Worm (Caenorhabditis elegans): ENCODE measurements around the gene fbf-1.

fbf-1 gene

ce11 chrII:6050120-6050519 is 30.5 kb downstream of the fbf-1 start, which contains the start of gene gldc-1 (continued):
- no peak for TF ChIP-seq lin-39 (tag; optimal IDR thresholded peaks at IDR 0.05)
- no peak for TF ChIP-seq hlh-11 (tag; optimal IDR thresholded peaks at IDR 0.05)
- TF ChIP-seq daf-16 (GFP tag; optimal IDR thresholded peaks at IDR 0.05), result no peak
- peak; percentile 29 for TF ChIP-seq daf-16 (tag; optimal IDR thresholded peaks at IDR 0.05)
- TF ChIP-seq lin-13 (GFP tag; optimal IDR thresholded peaks at IDR 0.05), result no peak
- no peak for TF ChIP-seq set-16 (GFP tag; IDR thresholded peaks at IDR 0.05)
- no peak for TF ChIP-seq rbr-2 (tag; optimal IDR thresholded peaks at IDR 0.05)

ce11 chrII:6049546-6049945 is 31.1 kb downstream of the fbf-1 start:
- TF ChIP-seq lin-38 (GFP tag; IDR thresholded peaks at IDR 0.05) (no peak; the same call in 1 of the 2 replicates), D1046.2 (GFP tag; IDR thresholded peaks at IDR 0.05) (no peak), nhr-28 (tag; optimal IDR thresholded peaks at IDR 0.05) (peak; percentile 82), nhr-48 (tag; optimal IDR thresholded peaks at IDR 0.05) (peak; percentile 26), saeg-2 (GFP tag; IDR thresholded peaks at IDR 0.05) (no peak), pqm-1 (tag; optimal IDR thresholded peaks at IDR 0.05) (peak; percentile 83), snpc-4 (tag; optimal IDR thresholded peaks at IDR 0.05) (no peak), fos-1 (tag; optimal IDR thresholded peaks at IDR 0.05) (no peak), lir-3 (tag; optimal IDR thresholded peaks at IDR 0.05) (no peak), F44E2.7 (GFP tag; IDR thresholded peaks at IDR 0.05) (no peak), daf-16 (GFP tag; optimal IDR thresholded peaks at IDR 0.05) (no peak), daf-16 (tag; optimal IDR thresholded peaks at IDR 0.05) (peak; percentile 39), nhr-10 (tag; optimal IDR thresholded peaks at IDR 0.05) (peak; percentile 22), egl-27 (tag; optimal IDR thresholded peaks at IDR 0.05) (no peak), aly-2 (tag; optimal IDR thresholded peaks at IDR 0.05) (no peak), lin-1 (GFP tag; IDR thresholded peaks at IDR 0.05) (0 out of 2 replicates have a peak, but pooled peaks have one; percentile 38), lsy-2 (tag; optimal IDR thresholded peaks at IDR 0.05) (peak in 1 of 2 experiments; percentile 8), php-3 (GFP tag; IDR thresholded peaks at IDR 0.05) (peak; percentile 54; the same call in 1 of the 2 replicates), zip-11 (GFP tag; IDR thresholded peaks at IDR 0.05) (no peak), arid-1 (GFP tag; conservative IDR thresholded peaks at IDR 0.05) (no peak), zfp-3 (GFP tag; conservative IDR thresholded peaks at IDR 0.05) (no peak), F10B5.3 (tag; optimal IDR thresholded peaks at IDR 0.05) (no peak), nhr-77 (tag; optimal IDR thresholded peaks at IDR 0.05) (peak; percentile 31), Y48G9A.11 (GFP tag; IDR thresholded peaks at IDR 0.05) (no peak), hlh-11 (tag; optimal IDR thresholded peaks at IDR 0.05) (peak; percentile 62), F49E8.2 (tag; optimal IDR thresholded peaks at IDR 0.05; ENCODE audit: borderline replicate concordance) (no peak), mes-2 (tag; optimal IDR thresholded peaks at IDR 0.05; ENCODE audit: poor library complexity, severe bottlenecking) (peak; percentile 5), dve-1 (tag; optimal IDR thresholded peaks at IDR 0.05; ENCODE audit: insufficient read depth) (peak; percentile 73), tra-1 (GFP tag; IDR thresholded peaks at IDR 0.05) (no peak), sdz-12 (GFP tag; optimal IDR thresholded peaks at IDR 0.05) (no peak), dmd-6 (GFP tag; IDR thresholded peaks at IDR 0.05) (peak; percentile 71), T26A8.4 (GFP tag; IDR thresholded peaks at IDR 0.05) (no peak)

ce11 chrII:6047639-6048159 is 32.9 kb downstream of the fbf-1 start, which contains the start of the genes R12C12.6 and ran-5:
Gene R12C12.6, minus strand, starts transcription at chrII:6047867.
Gene ran-5, plus strand, starts transcription at chrII:6048109.
- TF ChIP-seq zfp-3 (GFP tag; conservative IDR thresholded peaks at IDR 0.05) (no peak), ceh-32 (tag; optimal IDR thresholded peaks at IDR 0.05; ENCODE audit: poor library complexity) (no peak), dmd-9 (GFP tag; IDR thresholded peaks at IDR 0.05) (peak; percentile 76), mep-1 (tag; optimal IDR thresholded peaks at IDR 0.05) (peak; percentile 87), nhr-41 (GFP tag; IDR thresholded peaks at IDR 0.05) (no peak), lin-1 (GFP tag; IDR thresholded peaks at IDR 0.05) (no peak), unc-130 (GFP tag; optimal IDR thresholded peaks at IDR 0.05) (peak; percentile 42), lin-29 (GFP tag; IDR thresholded peaks at IDR 0.05) (0 out of 2 replicates have a peak, but pooled peaks have one; percentile 34), aly-2 (tag; optimal IDR thresholded peaks at IDR 0.05) (no peak), Y75B8A.6 (GFP tag; IDR thresholded peaks at IDR 0.05) (no peak), T20F7.1 (GFP tag; optimal IDR thresholded peaks at IDR 0.05) (peak; percentile 79), ceh-28 (tag; optimal IDR thresholded peaks at IDR 0.05) (no peak), zip-11 (GFP tag; IDR thresholded peaks at IDR 0.05) (no peak), snpc-1.2 (GFP tag; IDR thresholded peaks at IDR 0.05) (no peak), ZK337.2 (GFP tag; IDR thresholded peaks at IDR 0.05) (0 out of 2 replicates have a peak, but pooled peaks have one; percentile 53), hmg-1.1 (GFP tag; IDR thresholded peaks at IDR 0.05) (peak; percentile 66), unc-62 (GFP tag; optimal IDR thresholded peaks at IDR 0.05 in 1 of 2) (peak in 1 of 2 experiments; percentile 42), unc-62 (tag; optimal IDR thresholded peaks at IDR 0.05) (no peak)

Data from whole organism, L4 larva.